Worm (Caenorhabditis elegans) whole organism, L4 larva: ENCODE measurements around the gene Y51H4A.23.
"Not testable (repeated sequence)": the region's sequence is repeated elsewhere in the genome, so short reads cannot be mapped to it uniquely, and the experiment has no call there.

Experiments used
- D1046.2 ChIP-seq: fragments of 200-800 bp; sonication (Bioruptor generic); IDR thresholded peaks from 2 replicates; pipeline ENCODE4 v1.3.6; 2022; ENCODE audit warnings: missing genetic modification characterization, missing compliant biosample characterization
- F26F4.8 ChIP-seq: fragments of 200-800 bp; sonication (Bioruptor generic); conservative IDR thresholded peaks from 2 replicates; pipeline ENCODE4 v1.3.6; 2022; ENCODE audit warnings: missing genetic modification characterization, missing compliant biosample characterization
- F44E2.7 ChIP-seq: fragments of 200-800 bp; sonication (Bioruptor generic); IDR thresholded peaks from 2 replicates; pipeline ENCODE4 v2.1.2; 2022; ENCODE audit warnings: missing genetic modification characterization, missing compliant biosample characterization
- Y105C5A.15 ChIP-seq: fragments of 200-800 bp; sonication (Bioruptor generic); IDR thresholded peaks from 2 replicates; pipeline ENCODE4 v1.3.6; 2022; ENCODE audit warnings: missing genetic modification characterization, missing compliant biosample characterization
- Y48G9A.11 ChIP-seq: fragments of 200-800 bp; sonication (Bioruptor generic); IDR thresholded peaks from 2 replicates; pipeline ENCODE4 v1.3.6; 2022; ENCODE audit warnings: missing genetic modification reagents, missing genetic modification characterization, missing compliant biosample characterization
- Y5F2A.4 ChIP-seq: fragments of 200-800 bp; sonication (Bioruptor generic); optimal IDR thresholded peaks from 2 replicates; lab custom pipeline; 2018; ENCODE audit warnings: mild to moderate bottlenecking, missing genetic modification characterization, missing compliant biosample characterization
- aha-1 ChIP-seq: fragments of 150-350 bp; peaks from one replicate; lab custom pipeline; 2014; ENCODE audit warnings: missing biosample characterization, missing genetic modification characterization
- ceh-28 ChIP-seq: fragments of 150-350 bp; optimal IDR thresholded peaks from 2 replicates; lab custom pipeline; 2014; ENCODE audit warnings: missing biosample characterization, missing genetic modification reagents, missing genetic modification characterization
- cey-2 ChIP-seq: sonication (generic microtip); optimal IDR thresholded peaks from 3 replicates; lab custom pipeline; 2017; ENCODE audit warnings: missing genetic modification characterization, mild to moderate bottlenecking, missing compliant biosample characterization, antibody characterized with exemption, borderline replicate concordance; ENCODE audit not compliant: insufficient read depth
- daf-16 ChIP-seq, 3 experiments: sonication (generic microtip); optimal IDR thresholded peaks; 2 replicates each; lab custom pipeline; 2016 to 2017; ENCODE audit warnings: missing genetic modification characterization in 3 of 3, missing genetic modification reagents in 3 of 3, mild to moderate bottlenecking in 2 of 3, missing compliant biosample characterization in 2 of 3, missing biosample characterization in 1 of 3, moderate library complexity in 1 of 3
- dmd-6 ChIP-seq: fragments of 200-800 bp; sonication (Bioruptor generic); IDR thresholded peaks from 2 replicates; pipeline ENCODE4 v1.3.6; 2022; ENCODE audit warnings: missing genetic modification reagents, missing genetic modification characterization, missing compliant biosample characterization
- dve-1 ChIP-seq: sonication (generic microtip); optimal IDR thresholded peaks from 2 replicates; lab custom pipeline; 2017; ENCODE audit warnings: antibody characterized with exemption, mild to moderate bottlenecking, missing genetic modification characterization, missing compliant biosample characterization; ENCODE audit not compliant: insufficient read depth
- fos-1 ChIP-seq: fragments of 150-350 bp; optimal IDR thresholded peaks from 2 replicates; lab custom pipeline; 2014; ENCODE audit warnings: missing biosample characterization, missing genetic modification characterization
- hlh-11 ChIP-seq: fragments of 200-800 bp; sonication (Bioruptor generic); optimal IDR thresholded peaks from 2 replicates; lab custom pipeline; 2018; ENCODE audit warnings: mild to moderate bottlenecking, missing genetic modification characterization, missing compliant biosample characterization
- lin-1 ChIP-seq: fragments of 200-800 bp; sonication (Bioruptor generic); IDR thresholded peaks from 2 replicates; pipeline ENCODE4 v1.3.6; 2022; ENCODE audit warnings: missing genetic modification reagents, missing genetic modification characterization, missing compliant biosample characterization
- lsy-2 ChIP-seq, 2 experiments: fragments of 150-350 bp in 1 of 2; sonication (generic microtip) in 1 of 2; optimal IDR thresholded peaks; 2 replicates each; lab custom pipeline; 2014 to 2017; ENCODE audit warnings: missing biosample characterization in 2 of 2, missing genetic modification characterization in 2 of 2
- mxl-2 ChIP-seq: fragments of 200-800 bp; sonication (Bioruptor generic); conservative IDR thresholded peaks from 2 replicates; pipeline ENCODE4 v1.3.6; 2022; ENCODE audit warnings: missing genetic modification reagents, missing genetic modification characterization, missing compliant biosample characterization
- nhr-25 ChIP-seq: sonication (generic microtip); optimal IDR thresholded peaks from 2 replicates; lab custom pipeline; 2017; ENCODE audit warnings: missing genetic modification characterization, mild to moderate bottlenecking, missing compliant biosample characterization, antibody characterized with exemption, moderate library complexity, borderline replicate concordance; ENCODE audit not compliant: insufficient read depth
- nhr-28 ChIP-seq: fragments of 150-350 bp; optimal IDR thresholded peaks from 2 replicates; lab custom pipeline; 2014; ENCODE audit warnings: missing biosample characterization, missing genetic modification characterization
- nhr-41 ChIP-seq: fragments of 200-800 bp; sonication (Bioruptor generic); IDR thresholded peaks from 2 replicates; pipeline ENCODE4 v1.3.6; 2022; ENCODE audit warnings: missing genetic modification reagents, missing genetic modification characterization, missing compliant biosample characterization
- nhr-6 ChIP-seq: fragments of 150-350 bp; optimal IDR thresholded peaks from 2 replicates; lab custom pipeline; 2014; ENCODE audit warnings: missing biosample characterization, missing genetic modification characterization
- nhr-77 ChIP-seq: fragments of 150-350 bp; optimal IDR thresholded peaks from 2 replicates; lab custom pipeline; 2014; ENCODE audit warnings: missing biosample characterization, missing genetic modification characterization
- php-3 ChIP-seq: fragments of 200-800 bp; sonication (Bioruptor generic); IDR thresholded peaks from 2 replicates; pipeline ENCODE4 v1.3.6; 2022; ENCODE audit warnings: missing genetic modification reagents, missing genetic modification characterization, missing compliant biosample characterization
- pqm-1 ChIP-seq: sonication (generic microtip); optimal IDR thresholded peaks from 2 replicates; lab custom pipeline; 2017; ENCODE audit warnings: missing biosample characterization, missing genetic modification characterization
- snpc-1.2 ChIP-seq: fragments of 200-800 bp; sonication (Bioruptor generic); IDR thresholded peaks from 2 replicates; pipeline ENCODE4 v1.3.6; 2022; ENCODE audit warnings: missing genetic modification reagents, missing genetic modification characterization, missing compliant biosample characterization
- snpc-4 ChIP-seq: fragments of 150-350 bp; optimal IDR thresholded peaks from 2 replicates; lab custom pipeline; 2014; ENCODE audit warnings: missing biosample characterization, missing genetic modification characterization
- spr-1 ChIP-seq: sonication (generic microtip); optimal IDR thresholded peaks from 2 replicates; lab custom pipeline; 2016; ENCODE audit warnings: mild to moderate bottlenecking, missing genetic modification characterization, missing compliant biosample characterization
- spr-3 ChIP-seq: fragments of 200-800 bp; sonication (Bioruptor generic); optimal IDR thresholded peaks from 2 replicates; lab custom pipeline; 2018; ENCODE audit warnings: mild to moderate bottlenecking, missing genetic modification characterization, missing compliant biosample characterization
- vab-7 ChIP-seq: fragments of 200-800 bp; sonication (Bioruptor generic); IDR thresholded peaks from 2 replicates; pipeline ENCODE4 v1.3.6; 2022; ENCODE audit warnings: missing genetic modification reagents, missing genetic modification characterization, missing compliant biosample characterization
- zip-2 ChIP-seq: fragments of 150-350 bp; optimal IDR thresholded peaks from 2 replicates; lab custom pipeline; 2014; ENCODE audit warnings: missing biosample characterization, missing genetic modification characterization
- ztf-7 ChIP-seq: fragments of 150-350 bp; optimal IDR thresholded peaks from 2 replicates; lab custom pipeline; 2014; ENCODE audit warnings: missing biosample characterization, missing genetic modification characterization

Gene Y51H4A.23

DNA sequence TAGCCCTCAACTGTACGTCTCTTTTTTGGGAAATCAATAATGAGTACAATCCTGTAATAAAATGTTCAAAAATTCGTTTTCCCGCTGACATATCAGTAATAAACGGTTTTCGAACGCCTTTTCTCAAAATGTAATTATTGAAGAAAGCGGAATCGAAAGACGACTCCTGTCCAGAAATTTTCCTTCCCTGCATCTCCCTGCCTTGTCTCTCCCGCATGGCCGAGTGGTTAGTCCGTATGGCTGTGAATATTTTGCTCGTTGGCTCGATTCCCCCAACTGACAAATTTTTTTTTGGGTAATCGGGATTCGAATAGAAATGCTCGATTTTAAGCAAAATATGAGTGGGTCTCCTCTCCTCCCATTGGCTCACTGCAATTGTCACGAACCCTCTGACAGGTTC, 8.5 kb downstream of the Y51H4A.23 start (continued):
- peak; percentile 95 for TF ChIP-seq vab-7 (GFP tag; lab: Robert Waterston, UW)
- TF ChIP-seq lin-1 = peak; percentile 57; the same call in 1 of the 2 replicates

DNA sequence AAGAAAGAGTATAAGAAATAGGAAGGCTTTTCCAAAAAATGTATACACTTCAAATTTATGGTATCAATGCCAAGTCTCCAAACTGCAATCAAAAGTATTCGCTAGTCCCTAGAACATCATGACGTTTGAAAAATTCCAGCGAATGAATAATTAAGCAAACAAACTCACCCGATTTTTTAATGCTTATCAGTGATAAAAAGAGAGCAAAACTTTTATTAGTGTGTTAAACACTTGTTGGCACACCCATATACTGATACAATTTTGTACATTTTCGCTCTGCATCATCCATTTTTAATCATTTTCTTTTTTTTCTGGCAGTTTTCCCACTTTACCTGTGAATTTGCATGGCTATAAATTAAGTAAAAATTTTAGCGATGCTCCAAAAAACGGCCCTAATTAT, 13.2 kb downstream of the Y51H4A.23 start, which contains the start of gene Y51H4A.25:
Y51H4A.25 (plus strand) TSS at position 373 of the 400 bp plus-strand sequence.
- TF ChIP-seq snpc-4 (tag; lab: Kevin White, UChicago) (no peak), daf-16 (GFP tag; optimal IDR thresholded peaks at IDR 0.05; lab: Kevin White, UChicago) (no peak), daf-16 (tag; optimal IDR thresholded peaks at IDR 0.05; lab: Kevin White, UChicago) (peak; percentile 66), Y5F2A.4 (GFP tag; lab: Kevin White, UChicago) (no peak), dve-1 (peak; percentile 26), ceh-28 (tag; lab: Kevin White, UChicago) (no peak), pqm-1 (peak; percentile 85), hlh-11 (tag; lab: Kevin White, UChicago) (no peak), nhr-28 (peak; percentile 18), F44E2.7 (GFP tag; lab: Robert Waterston, UW) (no peak), F26F4.8 (GFP tag; lab: Robert Waterston, UW) (no peak), ztf-7 (tag; lab: Kevin White, UChicago) (no peak), nhr-41 (GFP tag; lab: Robert Waterston, UW) (no peak), Y48G9A.11 (GFP tag; lab: Robert Waterston, UW) (no peak), php-3 (GFP tag; lab: Robert Waterston, UW) (peak; percentile 59; the same call in 1 of the 2 replicates), Y105C5A.15 (GFP tag; lab: Robert Waterston, UW) (no peak)

DNA sequence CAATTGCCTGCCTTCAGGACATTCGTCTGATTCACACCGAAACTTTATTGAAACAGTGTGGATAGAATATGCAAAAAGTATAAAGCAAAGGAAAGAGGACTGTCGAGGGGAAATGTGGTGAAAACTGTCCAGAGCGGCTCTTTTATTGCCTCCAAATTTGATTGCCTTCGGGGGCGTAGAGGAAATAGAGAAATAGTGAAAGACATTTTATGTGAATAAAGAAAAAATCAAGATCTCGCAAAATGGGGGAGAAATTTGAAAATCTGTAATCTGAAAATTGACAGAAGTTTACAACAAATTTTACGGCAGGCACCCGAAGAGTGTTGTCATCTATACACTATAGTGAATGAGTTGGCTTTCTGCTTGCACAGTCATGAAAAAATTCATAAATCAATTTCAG, 18.1 kb downstream of the Y51H4A.23 start, which contains the start of gene Y51H4A.24:
Y51H4A.24 (minus strand) TSS at position 101 of the 400 bp plus-strand sequence.
- no peak for TF ChIP-seq D1046.2 (GFP tag; lab: Robert Waterston, UW)
- TF ChIP-seq spr-1 (tag; lab: Kevin White, UChicago) = no peak
- no peak for TF ChIP-seq spr-3 (GFP tag; lab: Kevin White, UChicago)
- TF ChIP-seq nhr-6 (tag; lab: Kevin White, UChicago) = no peak
- TF ChIP-seq lsy-2 (tag; optimal IDR thresholded peaks at IDR 0.05; lab: Kevin White, UChicago) = no peak
- TF ChIP-seq aha-1 = no peak
- no peak for TF ChIP-seq fos-1 (tag; lab: Kevin White, UChicago)
- no peak for TF ChIP-seq cey-2 (tag; lab: Kevin White, UChicago)
- TF ChIP-seq nhr-77 = no peak
- no peak for TF ChIP-seq mxl-2 (GFP tag; lab: Robert Waterston, UW)
- TF ChIP-seq daf-16 (GFP tag; optimal IDR thresholded peaks at IDR 0.05; lab: Kevin White, UChicago) = no peak
- no peak for TF ChIP-seq daf-16 (tag; optimal IDR thresholded peaks at IDR 0.05; lab: Kevin White, UChicago)

DNA sequence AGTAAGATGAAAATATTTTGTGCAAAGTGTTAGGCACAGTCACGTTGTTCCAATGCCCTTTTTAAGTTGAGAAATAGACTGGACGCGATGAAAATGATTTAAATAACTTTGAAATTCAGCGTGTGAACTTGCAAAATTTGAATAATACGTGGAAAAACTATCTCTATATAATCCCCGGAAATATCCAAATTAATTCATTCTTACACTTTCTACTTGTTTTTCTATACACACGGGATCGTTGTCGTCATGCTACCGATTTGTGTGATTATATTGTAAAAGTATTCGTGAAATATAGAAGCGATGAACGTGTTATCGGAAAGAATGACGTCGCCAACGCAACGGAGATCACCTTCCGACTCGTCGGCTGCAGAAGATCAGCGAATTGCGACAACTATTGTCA, 20.8 kb downstream of the Y51H4A.23 start, which contains the start of gene Y43D4A.1:
Y43D4A.1 (plus strand) TSS at position 301 of the 400 bp plus-strand sequence.
- no peak for TF ChIP-seq nhr-25 (tag; lab: Kevin White, UChicago)

DNA sequence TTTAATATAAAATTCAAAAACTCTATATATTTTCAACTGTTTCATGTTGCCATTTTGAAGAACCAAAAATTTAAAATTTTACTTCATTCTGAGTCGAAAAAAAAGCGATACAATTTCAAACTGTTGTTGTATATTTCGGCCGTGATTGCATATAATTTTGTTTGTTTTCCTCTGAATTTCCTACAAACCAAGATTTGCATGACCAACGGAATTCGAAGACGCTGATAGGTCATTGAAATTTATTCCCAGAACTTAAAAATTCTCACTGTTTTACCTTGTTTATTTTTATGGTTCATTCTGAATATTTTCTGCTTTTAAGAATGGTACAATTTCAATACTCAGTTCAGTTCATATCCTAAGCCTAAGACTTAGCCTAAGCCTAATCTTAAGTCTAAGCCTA, 28.4 kb downstream of the Y51H4A.23 start:
- peak; percentile 58; the same call in 1 of the 2 replicates for TF ChIP-seq snpc-1.2 (GFP tag; lab: Robert Waterston, UW)
- TF ChIP-seq Y5F2A.4 (GFP tag; lab: Kevin White, UChicago) = no peak
- TF ChIP-seq F26F4.8 (GFP tag; lab: Robert Waterston, UW) = no peak
- TF ChIP-seq spr-1 (tag; lab: Kevin White, UChicago) = no peak
- no peak for TF ChIP-seq spr-3 (GFP tag; lab: Kevin White, UChicago)
- TF ChIP-seq lin-1 = no peak
- TF ChIP-seq, all 104 proteins: peak for 1

DNA sequence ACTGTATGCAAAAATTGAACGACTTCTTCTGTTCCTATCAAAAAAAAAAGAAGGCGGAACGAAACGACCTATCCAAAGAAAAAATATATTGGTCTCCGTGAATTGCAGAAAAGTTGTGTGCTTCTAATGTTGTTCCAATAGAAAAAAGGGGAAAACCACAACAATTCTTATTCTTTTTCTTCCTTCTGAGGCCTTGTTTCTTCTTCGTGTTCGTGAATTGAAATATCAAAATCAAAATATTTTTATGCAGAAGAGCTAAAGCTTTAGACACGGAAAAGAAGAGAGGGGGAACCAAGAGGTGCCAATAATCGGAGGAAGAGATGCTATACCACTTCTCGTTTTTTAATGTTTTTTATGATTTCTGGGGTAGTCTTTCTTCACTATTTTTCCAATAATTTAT, 33.1 kb downstream of the Y51H4A.23 start, which contains the start of gene Y43D4A.2:
Y43D4A.2 (minus strand) TSS at position 101 of the 400 bp plus-strand sequence.
- TF ChIP-seq nhr-41 (GFP tag; lab: Robert Waterston, UW); dmd-6 (GFP tag; lab: Robert Waterston, UW); zip-2 (tag; lab: Kevin White, UChicago): not testable (repeated sequence)
